Worm (Caenorhabditis elegans) whole organism, L4/young adult: ENCODE results near the gene Y82E9BR.17.

Source experiments
- dao-5 ChIP-seq: sonication (generic microtip); optimal IDR thresholded peaks from 2 replicates; lab custom pipeline; 2016; ENCODE audit warnings: missing genotype, missing genetic modification characterization, moderate library complexity, missing compliant biosample characterization
- him-1 ChIP-seq: sonication (generic microtip); optimal IDR thresholded peaks from 2 replicates; lab custom pipeline; 2016; ENCODE audit warnings: missing genotype, missing genetic modification reagents, missing genetic modification characterization, missing compliant biosample characterization

ce11 chrIII:1409139-1409538, 46.4 kb downstream of the Y82E9BR.17 start, which contains the start of gene Y82E9BR.22:
- TF ChIP-seq dao-5 (tag; lab: Kevin White, UChicago) (no peak), him-1 (tag; lab: Kevin White, UChicago) (no peak)
